Worm (Caenorhabditis elegans) whole organism, L3 larva: ENCODE results near the gene ifa-1.

Experiments used
- R02D3.7 ChIP-seq: fragments of 150-350 bp; optimal IDR thresholded peaks from 2 replicates; lab custom pipeline; 2014; ENCODE audit warnings: missing biosample characterization, missing genetic modification characterization
- ZK546.5 ChIP-seq: sonication (generic microtip); optimal IDR thresholded peaks from 2 replicates; lab custom pipeline; 2017; ENCODE audit warnings: missing biosample characterization, missing genetic modification characterization
- aly-2 ChIP-seq: fragments of 150-350 bp; optimal IDR thresholded peaks from 2 replicates; lab custom pipeline; 2014; ENCODE audit warnings: missing biosample characterization, missing genetic modification characterization
- ama-1 ChIP-seq: fragments of 150-350 bp; optimal IDR thresholded peaks from 2 replicates; lab custom pipeline; 2018
- ceh-16 ChIP-seq: sonication (generic microtip); optimal IDR thresholded peaks from 2 replicates; lab custom pipeline; 2017; ENCODE audit warnings: missing biosample characterization, missing genetic modification characterization
- ceh-82 ChIP-seq: fragments of 150-350 bp; optimal IDR thresholded peaks from 2 replicates; lab custom pipeline; 2014; ENCODE audit warnings: missing biosample characterization, missing genetic modification characterization
- daf-12 ChIP-seq: fragments of 150-350 bp; optimal IDR thresholded peaks from 2 replicates; lab custom pipeline; 2014; ENCODE audit warnings: missing biosample characterization, missing genetic modification reagents, missing genetic modification characterization
- egl-5 ChIP-seq: fragments of 150-350 bp; optimal IDR thresholded peaks from 2 replicates; lab custom pipeline; 2017; ENCODE audit warnings: missing biosample characterization, missing genetic modification reagents, missing genetic modification characterization, inconsistent platforms
- elt-1 ChIP-seq: fragments of 150-350 bp; optimal IDR thresholded peaks from 2 replicates; lab custom pipeline; 2014; ENCODE audit warnings: missing biosample characterization, missing genetic modification characterization
- elt-2 ChIP-seq: sonication (generic microtip); optimal IDR thresholded peaks from 2 replicates; lab custom pipeline; 2016; ENCODE audit warnings: missing genetic modification reagents, mild to moderate bottlenecking, missing genetic modification characterization, missing compliant biosample characterization
- eor-1 ChIP-seq, 2 experiments: fragments of 150-350 bp; optimal IDR thresholded peaks; 2 replicates each; lab custom pipeline; 2014 to 2018; ENCODE audit warnings: missing biosample characterization in 2 of 2, missing genetic modification characterization in 2 of 2
- fkh-10 ChIP-seq: sonication (generic microtip); optimal IDR thresholded peaks from 2 replicates; lab custom pipeline; 2017; ENCODE audit warnings: missing biosample characterization, missing genetic modification reagents, missing genetic modification characterization
- fkh-2 ChIP-seq: fragments of 150-350 bp; optimal IDR thresholded peaks from 2 replicates; lab custom pipeline; 2014; ENCODE audit warnings: missing biosample characterization, missing genetic modification reagents, missing genetic modification characterization
- hmg-11 ChIP-seq: sonication (generic microtip); optimal IDR thresholded peaks from 2 replicates; lab custom pipeline; 2016; ENCODE audit warnings: missing genetic modification characterization, missing compliant biosample characterization
- lin-15B ChIP-seq: fragments of 150-350 bp; optimal IDR thresholded peaks from 2 replicates; lab custom pipeline; 2014; ENCODE audit warnings: missing biosample characterization, missing genetic modification characterization
- lin-39 ChIP-seq: fragments of 150-350 bp; optimal IDR thresholded peaks from 2 replicates; lab custom pipeline; 2018; ENCODE audit warnings: missing biosample characterization, missing genetic modification reagents, missing genetic modification characterization
- lsy-12 ChIP-seq: sonication (generic microtip); optimal IDR thresholded peaks from 2 replicates; lab custom pipeline; 2016; ENCODE audit warnings: mild to moderate bottlenecking, missing genetic modification characterization, missing compliant biosample characterization
- nfya-1 ChIP-seq: sonication (generic microtip); optimal IDR thresholded peaks from 2 replicates; lab custom pipeline; 2017; ENCODE audit warnings: missing genetic modification characterization, mild to moderate bottlenecking, missing compliant biosample characterization, antibody characterized with exemption, moderate library complexity; ENCODE audit not compliant: insufficient read depth
- nhr-11 ChIP-seq: fragments of 150-350 bp; optimal IDR thresholded peaks from 2 replicates; lab custom pipeline; 2014; ENCODE audit warnings: missing biosample characterization, missing genetic modification characterization
- nhr-23 ChIP-seq: fragments of 150-350 bp; optimal IDR thresholded peaks from 2 replicates; lab custom pipeline; 2014; ENCODE audit warnings: missing biosample characterization, missing genetic modification reagents, missing genetic modification characterization
- nhr-25 ChIP-seq: sonication (generic microtip); optimal IDR thresholded peaks from 2 replicates; lab custom pipeline; 2017; ENCODE audit warnings: missing biosample characterization, missing genetic modification characterization
- nhr-28 ChIP-seq: fragments of 150-350 bp; optimal IDR thresholded peaks from 2 replicates; lab custom pipeline; 2014; ENCODE audit warnings: missing biosample characterization, missing genetic modification characterization
- nhr-43 ChIP-seq: sonication (generic microtip); optimal IDR thresholded peaks from 2 replicates; lab custom pipeline; 2016; ENCODE audit warnings: mild to moderate bottlenecking, missing genetic modification characterization, missing compliant biosample characterization; ENCODE audit not compliant: poor library complexity, severe bottlenecking
- pha-4 ChIP-seq: fragments of 150-350 bp; optimal IDR thresholded peaks from 2 replicates; lab custom pipeline; 2014; ENCODE audit warnings: missing biosample characterization, missing genetic modification reagents, missing genetic modification characterization
- pqm-1 ChIP-seq: fragments of 150-350 bp; optimal IDR thresholded peaks from 2 replicates; lab custom pipeline; 2017; ENCODE audit warnings: missing biosample characterization, missing genetic modification characterization, inconsistent platforms
- snpc-4 ChIP-seq: fragments of 150-350 bp; optimal IDR thresholded peaks from 2 replicates; lab custom pipeline; 2014; ENCODE audit warnings: missing biosample characterization, missing genetic modification characterization
- tbx-2 ChIP-seq: sonication (generic microtip); optimal IDR thresholded peaks from 2 replicates; lab custom pipeline; 2016; ENCODE audit warnings: mild to moderate bottlenecking, missing genetic modification characterization, missing compliant biosample characterization
- unc-62 ChIP-seq: fragments of 150-350 bp; sonication (generic microtip); optimal IDR thresholded peaks from 4 replicates; lab custom pipeline; 2014; ENCODE audit warnings: missing biosample characterization, missing genetic modification reagents, missing genetic modification characterization
- zag-1 ChIP-seq: fragments of 150-350 bp; optimal IDR thresholded peaks from 2 replicates; lab custom pipeline; 2014; ENCODE audit warnings: missing biosample characterization, missing genetic modification characterization

Gene ifa-1

ce11 chrX:11243604-11244003, 27.4 kb upstream of the ifa-1 start:
- TF ChIP-seq elt-1 (tag; lab: Kevin White, UChicago) (no peak), elt-2 (tag; lab: Kevin White, UChicago) (no peak), fkh-10 (GFP tag; lab: Kevin White, UChicago) (no peak), nhr-43 (tag; lab: Kevin White, UChicago) (no peak), nhr-11 (tag; lab: Kevin White, UChicago) (no peak), lsy-12 (no peak), eor-1 (tag; optimal IDR thresholded peaks at IDR 0.05; lab: Kevin White, UChicago) (no peak), pqm-1 (tag; lab: Kevin White, UChicago) (no peak), lin-39 (tag; lab: Kevin White, UChicago) (no peak), nhr-25 (tag; lab: Kevin White, UChicago) (no peak), zag-1 (tag; lab: Kevin White, UChicago) (no peak), aly-2 (no peak), snpc-4 (tag; lab: Kevin White, UChicago) (no peak), lin-15B (tag; lab: Kevin White, UChicago) (no peak), daf-12 (tag; lab: Kevin White, UChicago) (no peak)

- peak; percentile 13 for TF ChIP-seq hmg-11 (tag; lab: Kevin White, UChicago)
- no peak for TF ChIP-seq ZK546.5 (tag; lab: Kevin White, UChicago)
Observed at ce11 chrX:11245056-11245455, 25.9 kb upstream of the ifa-1 start.

ce11 chrX:11248083-11248482, 22.9 kb upstream of the ifa-1 start:
- TF ChIP-seq snpc-4 (tag; lab: Kevin White, UChicago) (no peak), pha-4 (tag; lab: Kevin White, UChicago) (peak; percentile 49), tbx-2 (tag; lab: Kevin White, UChicago) (peak; percentile 43), nhr-25 (tag; lab: Kevin White, UChicago) (peak; percentile 67), nhr-43 (tag; lab: Kevin White, UChicago) (peak; percentile 82), ama-1 (lab: Kevin White, UChicago) (no peak), zag-1 (tag; lab: Kevin White, UChicago) (no peak), elt-1 (tag; lab: Kevin White, UChicago) (no peak), lin-15B (tag; lab: Kevin White, UChicago) (peak; percentile 9), nhr-23 (tag; lab: Kevin White, UChicago) (peak; percentile 87), nfya-1 (tag; lab: Kevin White, UChicago) (peak; percentile 30), ceh-16 (no peak), unc-62 (GFP tag; lab: Kevin White, UChicago) (no peak)

- TF ChIP-seq fkh-2 (no peak), egl-5 (tag; lab: Kevin White, UChicago) (peak; percentile 19), R02D3.7 (tag; lab: Kevin White, UChicago) (no peak), nhr-23 (tag; lab: Kevin White, UChicago) (peak; percentile 25), ceh-82 (tag; lab: Kevin White, UChicago) (no peak), nhr-28 (tag; lab: Kevin White, UChicago) (no peak)
Observed at ce11 chrX:11249392-11249791, 21.6 kb upstream of the ifa-1 start.

- TF ChIP-seq fkh-10 (GFP tag; lab: Kevin White, UChicago): no peak
- no peak for TF ChIP-seq elt-1 (tag; lab: Kevin White, UChicago)
- TF ChIP-seq elt-2 (tag; lab: Kevin White, UChicago): peak; percentile 42
- peak; percentile 19 for TF ChIP-seq pqm-1 (tag; lab: Kevin White, UChicago)
Observed at ce11 chrX:11250983-11251382, 20.0 kb upstream of the ifa-1 start.

- TF ChIP-seq fkh-10 (GFP tag; lab: Kevin White, UChicago): no peak
- peak; percentile 21 for TF ChIP-seq elt-2 (tag; lab: Kevin White, UChicago)
- no peak for TF ChIP-seq nhr-43 (tag; lab: Kevin White, UChicago)
- no peak for TF ChIP-seq fkh-2
- TF ChIP-seq pqm-1 (tag; lab: Kevin White, UChicago): peak; percentile 8
- no peak for TF ChIP-seq ceh-16
Observed at ce11 chrX:11251928-11252327, 19.1 kb upstream of the ifa-1 start.
